Worm (Caenorhabditis elegans) whole organism, L4 larva: ENCODE results near the gene nas-15.

Source experiments
- F44E2.7 ChIP-seq: fragments of 200-800 bp; sonication (Bioruptor generic); IDR thresholded peaks from 2 replicates; pipeline ENCODE4 v2.1.2; 2022; ENCODE audit warnings: missing genetic modification characterization, missing compliant biosample characterization
- Y105C5A.15 ChIP-seq: fragments of 200-800 bp; sonication (Bioruptor generic); IDR thresholded peaks from 2 replicates; pipeline ENCODE4 v1.3.6; 2022; ENCODE audit warnings: missing genetic modification characterization, missing compliant biosample characterization
- Y75B8A.6 ChIP-seq: fragments of 200-800 bp; sonication (Bioruptor generic); IDR thresholded peaks from 2 replicates; pipeline ENCODE4 v1.3.6; 2022; ENCODE audit warnings: missing genetic modification reagents, missing genetic modification characterization, missing compliant biosample characterization
- aha-1 ChIP-seq: fragments of 150-350 bp; peaks from one replicate; lab custom pipeline; 2014; ENCODE audit warnings: missing biosample characterization, missing genetic modification characterization
- dve-1 ChIP-seq: sonication (generic microtip); optimal IDR thresholded peaks from 2 replicates; lab custom pipeline; 2017; ENCODE audit warnings: antibody characterized with exemption, mild to moderate bottlenecking, missing genetic modification characterization, missing compliant biosample characterization; ENCODE audit not compliant: insufficient read depth
- hmg-1.1 ChIP-seq: fragments of 200-800 bp; sonication (Bioruptor generic); IDR thresholded peaks from 2 replicates; pipeline ENCODE4 v1.3.6; 2022; ENCODE audit warnings: missing genetic modification reagents, missing genetic modification characterization, missing compliant biosample characterization
- jun-1 ChIP-seq: fragments of 150-350 bp; optimal IDR thresholded peaks from 2 replicates; lab custom pipeline; 2014; ENCODE audit warnings: missing biosample characterization, missing genetic modification reagents, missing genetic modification characterization
- lim-7 ChIP-seq: fragments of 200-800 bp; sonication (Bioruptor generic); IDR thresholded peaks from 2 replicates; pipeline ENCODE4 v1.3.6; 2022; ENCODE audit warnings: missing genetic modification characterization, missing compliant biosample characterization
- lsy-2 ChIP-seq, 2 experiments: fragments of 150-350 bp in 1 of 2; sonication (generic microtip) in 1 of 2; optimal IDR thresholded peaks; 2 replicates each; lab custom pipeline; 2014 to 2017; ENCODE audit warnings: missing biosample characterization in 2 of 2, missing genetic modification characterization in 2 of 2
- ztf-11 ChIP-seq: fragments of 150-350 bp; optimal IDR thresholded peaks from 2 replicates; lab custom pipeline; 2014; ENCODE audit warnings: missing biosample characterization, missing genetic modification characterization

DNA sequence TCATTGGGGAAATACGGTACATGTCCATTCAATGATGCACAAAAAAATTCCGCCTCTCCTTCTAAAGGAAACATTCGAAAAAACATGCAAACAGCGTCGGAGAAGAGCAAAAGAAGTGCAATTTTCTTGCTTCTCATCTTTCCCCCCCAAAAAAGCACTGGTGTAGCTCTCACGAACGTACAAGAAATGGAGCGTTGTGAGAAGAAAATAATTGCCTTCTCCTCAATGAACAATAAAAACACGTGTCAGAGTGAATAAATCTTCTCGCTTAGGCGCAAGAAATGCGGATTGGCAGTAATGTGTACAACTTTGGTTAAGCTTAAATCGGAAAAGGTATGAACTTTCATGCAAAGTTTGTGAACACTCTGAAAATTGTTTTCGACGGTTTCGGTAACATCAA, 29.2 kb upstream of the nas-15 start:
- TF ChIP-seq lsy-2 (tag; optimal IDR thresholded peaks at IDR 0.05; lab: Kevin White, UChicago) (no peak), jun-1 (no peak), ztf-11 (tag; lab: Kevin White, UChicago) (no peak), aha-1 (tag; lab: Kevin White, UChicago) (peak; percentile 88), lim-7 (no peak), dve-1 (tag; lab: Kevin White, UChicago) (no peak), hmg-1.1 (GFP tag; lab: Robert Waterston, UW) (no peak), Y105C5A.15 (GFP tag; lab: Robert Waterston, UW) (no peak), Y75B8A.6 (GFP tag; lab: Robert Waterston, UW) (no peak), F44E2.7 (GFP tag; lab: Robert Waterston, UW) (no peak)
